Worm (Caenorhabditis elegans) whole organism, late embryonic: ENCODE data around the gene acdh-13.

Experiments
- T23F11.4 ChIP-seq: fragments of 200-800 bp; sonication (Bioruptor generic); optimal IDR thresholded peaks from 2 replicates; lab custom pipeline; 2018; ENCODE audit warnings: mild to moderate bottlenecking, missing genetic modification characterization, missing compliant biosample characterization
- nfya-1 ChIP-seq: sonication (generic microtip); optimal IDR thresholded peaks from 2 replicates; lab custom pipeline; 2017; ENCODE audit warnings: missing genetic modification characterization, mild to moderate bottlenecking, missing compliant biosample characterization, antibody characterized with exemption, moderate library complexity

ce11 chrIV:8512679-8513078 is 14.1 kb upstream of the acdh-13 start, which contains the start of gene C09G4.4:
- no peak for TF ChIP-seq T23F11.4 (GFP tag; lab: Kevin White, UChicago)
- no peak for TF ChIP-seq nfya-1 (tag; lab: Kevin White, UChicago)
